Worm (Caenorhabditis elegans) whole organism, young adult: Measurements from ENCODE around the gene M02H5.8.

Source experiments
- athp-1 ChIP-seq: sonication (generic microtip); optimal IDR thresholded peaks from 2 replicates; lab custom pipeline; 2017; ENCODE audit warnings: mild to moderate bottlenecking, missing genetic modification characterization, missing compliant biosample characterization
- attf-6 ChIP-seq: fragments of 200-800 bp; sonication (Bioruptor generic); IDR thresholded peaks from 2 replicates; pipeline ENCODE4 v1.3.6; 2022; ENCODE audit warnings: missing genetic modification reagents, missing genetic modification characterization, missing compliant biosample characterization
- dpff-1 ChIP-seq: sonication (generic microtip); optimal IDR thresholded peaks from 2 replicates; lab custom pipeline; 2017; ENCODE audit warnings: mild to moderate bottlenecking, missing genetic modification characterization, missing compliant biosample characterization
- ekl-4 ChIP-seq: fragments of 200-800 bp; sonication (Bioruptor generic); IDR thresholded peaks from 2 replicates; pipeline ENCODE4 v1.3.6; 2022; ENCODE audit warnings: missing genetic modification reagents, missing genetic modification characterization, missing compliant biosample characterization
- ets-4 ChIP-seq: fragments of 200-800 bp; sonication (Bioruptor generic); optimal IDR thresholded peaks from 2 replicates; lab custom pipeline; 2018; ENCODE audit warnings: mild to moderate bottlenecking, missing genetic modification characterization, missing compliant biosample characterization
- hmg-20 ChIP-seq: fragments of 200-800 bp; sonication (Bioruptor generic); IDR thresholded peaks from 2 replicates; pipeline ENCODE4 v1.3.6; 2022; ENCODE audit warnings: missing genetic modification reagents, missing genetic modification characterization, missing compliant biosample characterization
- madf-10 ChIP-seq: sonication (generic microtip); optimal IDR thresholded peaks from 2 replicates; lab custom pipeline; 2016; ENCODE audit warnings: mild to moderate bottlenecking, missing genetic modification characterization, missing compliant biosample characterization

ce11 chrV:418432-418831, 31.3 kb upstream of the M02H5.8 start, which contains the start of gene Y39D8A.1:
- TF ChIP-seq dpff-1 (no peak), athp-1 (no peak), ets-4 (GFP tag; lab: Kevin White, UChicago) (no peak), ekl-4 (no peak), attf-6 (no peak), madf-10 (tag; lab: Kevin White, UChicago) (no peak), hmg-20 (GFP tag; lab: Robert Waterston, UW) (no peak)
